Worm (Caenorhabditis elegans) whole organism, young adult: ENCODE results near the gene ZK945.8.

Source experiments
- T26A5.8 ChIP-seq: sonication (generic microtip); optimal IDR thresholded peaks from 2 replicates; lab custom pipeline; 2016; ENCODE audit warnings: missing genetic modification characterization, missing compliant biosample characterization
- ama-1 ChIP-seq, 3 experiments: fragments of 150-350 bp in 1 of 3; sonication (generic microtip) in 2 of 3; optimal IDR thresholded peaks; 2 replicates each; lab custom pipeline; 2014 to 2018; ENCODE audit warnings: missing biosample characterization in 2 of 3, missing genetic modification characterization in 2 of 3, missing genetic modification reagents in 2 of 3
- attf-3 ChIP-seq: fragments of 200-800 bp; sonication (Bioruptor generic); conservative IDR thresholded peaks from 2 replicates; pipeline ENCODE4 v1.3.6; 2022; ENCODE audit warnings: missing genetic modification reagents, missing genetic modification characterization, missing compliant biosample characterization
- ccch-3 ChIP-seq: fragments of 200-800 bp; sonication (Bioruptor generic); optimal IDR thresholded peaks from 2 replicates; lab custom pipeline; 2018; ENCODE audit warnings: mild to moderate bottlenecking, missing genetic modification characterization, missing compliant biosample characterization
- chd-7 ChIP-seq: sonication (generic microtip); optimal IDR thresholded peaks from 2 replicates; lab custom pipeline; 2016; ENCODE audit warnings: mild to moderate bottlenecking, missing genetic modification characterization, moderate library complexity, missing compliant biosample characterization
- ets-4 ChIP-seq: fragments of 200-800 bp; sonication (Bioruptor generic); optimal IDR thresholded peaks from 2 replicates; lab custom pipeline; 2018; ENCODE audit warnings: mild to moderate bottlenecking, missing genetic modification characterization, missing compliant biosample characterization
- him-1 ChIP-seq: sonication (generic microtip); optimal IDR thresholded peaks from 2 replicates; lab custom pipeline; 2016; ENCODE audit warnings: missing genotype, missing genetic modification reagents, missing genetic modification characterization, missing compliant biosample characterization
- mel-28 ChIP-seq: sonication (generic microtip); optimal IDR thresholded peaks from 2 replicates; lab custom pipeline; 2016; ENCODE audit warnings: borderline replicate concordance, mild to moderate bottlenecking, missing genetic modification characterization, missing compliant biosample characterization
- nfya-1 ChIP-seq: sonication (generic microtip); optimal IDR thresholded peaks from 2 replicates; lab custom pipeline; 2017; ENCODE audit warnings: antibody characterized with exemption, missing compliant biosample characterization, missing genetic modification characterization, borderline replicate concordance; ENCODE audit not compliant: insufficient read depth
- pha-4 ChIP-seq: fragments of 150-350 bp; sonication (generic microtip); optimal IDR thresholded peaks from 2 replicates; lab custom pipeline; 2014; ENCODE audit warnings: missing biosample characterization, missing genetic modification reagents, missing genetic modification characterization
- snpc-1.3 ChIP-seq: sonication (generic microtip); optimal IDR thresholded peaks from 2 replicates; lab custom pipeline; 2017; ENCODE audit warnings: missing genetic modification characterization, mild to moderate bottlenecking, missing compliant biosample characterization, antibody characterized with exemption, moderate library complexity, missing genotype, missing genetic modification reagents; ENCODE audit not compliant: insufficient read depth
- snpc-4 ChIP-seq, 5 experiments: fragments of 150-350 bp in 1 of 5; sonication (generic microtip) in 4 of 5; optimal IDR thresholded peaks; 2 replicates each; lab custom pipeline; 2014 to 2018; ENCODE audit warnings: missing genetic modification characterization in 5 of 5, missing biosample characterization in 3 of 5, antibody characterized with exemption in 2 of 5, mild to moderate bottlenecking in 2 of 5, missing compliant biosample characterization in 2 of 5, missing genotype in 2 of 5, moderate library complexity in 2 of 5, missing genetic modification reagents in 1 of 5
- zim-3 ChIP-seq: sonication (generic microtip); optimal IDR thresholded peaks from 2 replicates; lab custom pipeline; 2017; ENCODE audit warnings: mild to moderate bottlenecking, missing genetic modification characterization, moderate library complexity, missing compliant biosample characterization
- ztf-22 ChIP-seq: fragments of 200-800 bp; sonication (Bioruptor generic); optimal IDR thresholded peaks from 2 replicates; lab custom pipeline; 2018; ENCODE audit warnings: mild to moderate bottlenecking, missing genetic modification characterization, moderate library complexity, missing compliant biosample characterization

DNA sequence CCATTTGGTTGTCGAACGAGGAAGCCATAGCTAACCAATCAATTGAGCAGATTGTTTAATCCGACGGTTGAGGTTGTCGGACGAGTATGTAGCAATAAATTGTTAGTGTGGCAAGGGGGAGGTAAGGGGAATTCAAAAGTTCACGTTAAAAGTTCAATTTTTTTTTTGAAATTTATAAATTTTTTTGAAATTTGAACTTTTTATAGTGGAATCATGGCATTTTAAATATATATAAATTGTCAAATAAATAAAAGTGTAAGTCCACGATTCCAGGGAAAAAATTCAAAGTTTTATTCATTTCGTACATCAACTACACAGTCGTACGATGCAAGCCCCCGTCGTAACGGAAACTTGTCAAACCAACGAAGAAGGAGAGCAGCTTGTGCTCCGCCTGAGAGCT, at the start of gene ZK945.8, which contains the start of gene ZK945.7:
- TF ChIP-seq pha-4 (tag; lab: Kevin White, UChicago) (no peak), snpc-4 (GFP tag; optimal IDR thresholded peaks at IDR 0.05; lab: Kevin White, UChicago) (no peak), snpc-4 (tag; optimal IDR thresholded peaks at IDR 0.05; lab: Kevin White, UChicago) (no peak), ztf-22 (GFP tag; lab: Kevin White, UChicago) (no peak), T26A5.8 (tag; lab: Kevin White, UChicago) (no peak), snpc-1.3 (tag; lab: Kevin White, UChicago) (no peak), ccch-3 (GFP tag; lab: Kevin White, UChicago) (no peak), ama-1 (optimal IDR thresholded peaks at IDR 0.05; lab: Kevin White, UChicago) (no peak), ama-1 (GFP tag; optimal IDR thresholded peaks at IDR 0.05; lab: Kevin White, UChicago) (no peak), him-1 (tag; lab: Kevin White, UChicago) (no peak), zim-3 (tag; lab: Kevin White, UChicago) (no peak), nfya-1 (tag; lab: Kevin White, UChicago) (no peak), chd-7 (no peak), mel-28 (tag; lab: Kevin White, UChicago) (no peak), ets-4 (GFP tag; lab: Kevin White, UChicago) (no peak), attf-3 (no peak)
